Worm (Caenorhabditis elegans): Measurements from ENCODE around the gene pals-38.
A peak's percentile ranks its signal among the peaks of the same experiment; 100 is the strongest.

Gene pals-38

DNA sequence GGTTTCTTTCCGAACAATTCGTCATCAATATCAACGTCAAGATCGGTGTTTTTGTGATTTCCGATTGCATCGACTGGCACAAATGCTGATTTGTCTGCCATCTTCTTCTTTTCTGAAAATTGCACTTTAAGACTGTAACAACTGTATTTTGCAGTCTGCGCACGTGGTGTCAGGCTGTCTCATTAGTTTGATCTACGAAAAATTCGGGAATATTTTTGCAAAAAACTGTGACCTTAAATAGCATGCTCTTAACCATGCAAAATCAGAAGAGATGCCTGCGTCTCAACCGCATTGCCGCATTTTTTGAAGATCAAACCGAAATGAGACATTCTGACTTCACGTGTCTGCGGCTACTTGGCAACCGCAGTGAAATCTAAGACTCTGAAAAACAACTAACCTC, 45.4 kb downstream of the pals-38 start, which contains the start of gene K01D12.7:
K01D12.7 (minus strand) TSS at position 101 of the 400 bp plus-strand sequence.
- TF ChIP-seq ceh-16 (tag; optimal IDR thresholded peaks at IDR 0.05) (no peak), nhr-12 (tag; optimal IDR thresholded peaks at IDR 0.05) (no peak), peb-1 (tag; optimal IDR thresholded peaks at IDR 0.05) (no peak), mab-5 (tag; optimal IDR thresholded peaks at IDR 0.05) (no peak), fos-1 (tag; optimal IDR thresholded peaks at IDR 0.05) (no peak), Y55F3AM.14 (GFP tag; optimal IDR thresholded peaks at IDR 0.05) (no peak), elt-3 (tag; optimal IDR thresholded peaks at IDR 0.05) (no peak), unc-55 (GFP tag; optimal IDR thresholded peaks at IDR 0.05) (no peak), nhr-237 (tag; optimal IDR thresholded peaks at IDR 0.05) (no peak), lin-39 (tag; optimal IDR thresholded peaks at IDR 0.05) (no peak), gmeb-1 (tag; optimal IDR thresholded peaks at IDR 0.05) (no peak)

DNA sequence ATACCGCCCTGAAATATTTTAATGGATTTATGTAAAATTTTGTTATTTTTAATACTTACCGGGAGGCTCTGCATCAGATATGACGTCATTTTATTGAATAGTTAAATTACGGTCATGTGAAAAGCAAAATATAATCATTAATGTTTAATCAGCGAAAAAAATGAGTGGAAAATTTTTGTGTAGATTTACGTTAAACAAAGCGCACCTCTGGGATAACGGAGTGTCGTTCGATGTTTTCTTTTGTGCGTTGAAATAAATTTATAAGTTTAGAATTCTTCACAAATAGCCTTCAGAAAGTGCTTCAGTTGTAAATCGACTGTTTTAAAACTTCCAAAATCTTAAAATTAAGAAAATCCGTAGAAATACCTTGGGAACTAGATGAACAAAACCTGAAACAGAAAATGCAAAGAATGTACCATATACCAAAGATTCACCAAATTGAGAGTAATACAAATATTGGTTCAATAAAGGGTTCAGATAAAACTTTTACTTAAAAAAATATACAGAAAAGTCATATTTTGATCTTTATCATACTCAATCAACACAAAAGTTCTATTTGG, 46.0 kb downstream of the pals-38 start, which contains the start of the genes K01D12.20 and miga-1:
K01D12.20 (minus strand) TSS at position 138 of the 560 bp plus-strand sequence.
miga-1 (minus strand) TSS at position 183 of the 560 bp plus-strand sequence.
- TF ChIP-seq dmd-4 (tag; optimal IDR thresholded peaks at IDR 0.05): no peak
- peak; percentile 89 for TF ChIP-seq R02D3.7 (tag; optimal IDR thresholded peaks at IDR 0.05)
- no peak for TF ChIP-seq nhr-25 (tag; optimal IDR thresholded peaks at IDR 0.05)
- TF ChIP-seq sma-3 (GFP tag; optimal IDR thresholded peaks at IDR 0.05): no peak
- TF ChIP-seq F13H6.1 (tag; optimal IDR thresholded peaks at IDR 0.05): no peak
- no peak for TF ChIP-seq ceh-16 (tag; optimal IDR thresholded peaks at IDR 0.05)
- TF ChIP-seq ama-1 (optimal IDR thresholded peaks at IDR 0.05): no peak
- no peak for TF ChIP-seq unc-39 (tag; optimal IDR thresholded peaks at IDR 0.05)
- TF ChIP-seq C34F6.9 (tag; optimal IDR thresholded peaks at IDR 0.05): peak; percentile 57
- TF ChIP-seq skn-1 (tag; optimal IDR thresholded peaks at IDR 0.05): no peak
- peak; percentile 54 for TF ChIP-seq unc-55 (GFP tag; optimal IDR thresholded peaks at IDR 0.05)
- TF ChIP-seq fos-1 (tag; optimal IDR thresholded peaks at IDR 0.05): no peak
- TF ChIP-seq mdl-1 (tag; optimal IDR thresholded peaks at IDR 0.05): no peak
- peak; percentile 9 for TF ChIP-seq crh-2 (tag; optimal IDR thresholded peaks at IDR 0.05)
- TF ChIP-seq lsy-2 (tag; optimal IDR thresholded peaks at IDR 0.05): peak in 1 of 2 experiments; percentile 65
- TF ChIP-seq lin-13 (GFP tag; optimal IDR thresholded peaks at IDR 0.05): no peak
- TF ChIP-seq nhr-129 (tag; optimal IDR thresholded peaks at IDR 0.05): peak; percentile 13
- peak; percentile 61 for TF ChIP-seq sma-9 (GFP tag; optimal IDR thresholded peaks at IDR 0.05)
- no peak for TF ChIP-seq sma-9 (tag; optimal IDR thresholded peaks at IDR 0.05)
- TF ChIP-seq sem-4 (tag; optimal IDR thresholded peaks at IDR 0.05): peak; percentile 12

DNA sequence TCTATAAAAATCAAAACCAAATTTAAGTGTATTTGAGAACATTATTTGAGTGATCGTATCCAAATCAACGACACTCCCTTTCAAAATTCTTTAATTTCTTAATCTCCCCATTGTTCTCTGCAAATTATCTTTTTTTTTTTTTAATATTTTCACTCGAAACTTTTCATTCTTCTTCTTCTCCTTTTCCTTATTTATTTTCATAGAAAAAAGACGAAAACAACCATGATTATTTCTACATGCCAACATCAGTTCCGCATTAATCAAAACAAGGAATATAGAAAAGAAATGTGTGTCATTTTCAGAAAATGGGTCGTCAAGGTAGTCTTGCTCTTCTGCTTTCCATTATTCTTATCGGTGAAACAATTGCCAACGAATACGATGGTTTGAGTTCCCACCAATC, 49.2 kb downstream of the pals-38 start, which contains the start of gene K01D12.5:
K01D12.5 (plus strand) TSS at position 301 of the 400 bp plus-strand sequence.
- TF ChIP-seq aly-2 (tag; optimal IDR thresholded peaks at IDR 0.05): no peak
- no peak for TF ChIP-seq peb-1 (tag; optimal IDR thresholded peaks at IDR 0.05)
- no peak for TF ChIP-seq mbf-1 (tag; optimal IDR thresholded peaks at IDR 0.05)
- TF ChIP-seq gmeb-1 (tag; optimal IDR thresholded peaks at IDR 0.05): no peak
- no peak for TF ChIP-seq nhr-11 (tag; optimal IDR thresholded peaks at IDR 0.05)
- TF ChIP-seq skn-1 (tag; optimal IDR thresholded peaks at IDR 0.05): no peak
- TF ChIP-seq nhr-21 (tag; optimal IDR thresholded peaks at IDR 0.05): no peak

DNA sequence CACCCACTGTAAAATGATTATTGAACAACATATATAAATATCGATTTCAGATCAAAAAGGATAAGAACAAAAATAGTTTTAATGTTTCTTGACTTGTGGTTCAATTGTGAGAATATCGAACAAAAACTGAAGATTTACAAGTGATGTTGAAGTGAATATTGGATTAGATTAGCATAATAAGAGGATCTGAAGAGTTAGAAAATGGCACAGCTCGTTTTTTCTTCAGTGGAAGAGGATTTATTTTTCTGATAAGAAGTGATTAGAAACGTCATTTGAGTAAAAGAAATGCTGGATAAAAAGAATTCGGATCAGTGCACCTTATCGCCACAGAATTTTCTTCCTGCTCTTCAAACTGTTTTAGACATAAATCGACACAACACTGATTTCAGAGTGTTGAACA, 51.1 kb downstream of the pals-38 start, which contains the start of gene twk-14:
twk-14 (minus strand) TSS at position 8 of the 400 bp plus-strand sequence.
- no peak for TF ChIP-seq ceh-16 (tag; optimal IDR thresholded peaks at IDR 0.05)
- TF ChIP-seq skn-1 (tag; optimal IDR thresholded peaks at IDR 0.05): no peak
- TF ChIP-seq aly-2 (tag; optimal IDR thresholded peaks at IDR 0.05): no peak
- no peak for TF ChIP-seq nhr-12 (tag; optimal IDR thresholded peaks at IDR 0.05)
- no peak for TF ChIP-seq sma-9 (GFP tag; optimal IDR thresholded peaks at IDR 0.05)
- no peak for TF ChIP-seq sma-9 (tag; optimal IDR thresholded peaks at IDR 0.05)
- TF ChIP-seq nhr-237 (tag; optimal IDR thresholded peaks at IDR 0.05): no peak
- no peak for TF ChIP-seq sem-4 (tag; optimal IDR thresholded peaks at IDR 0.05)
- TF ChIP-seq unc-62 (GFP tag; optimal IDR thresholded peaks at IDR 0.05): no peak
- TF ChIP-seq fos-1 (tag; optimal IDR thresholded peaks at IDR 0.05): no peak
- no peak for TF ChIP-seq ama-1 (optimal IDR thresholded peaks at IDR 0.05)
- no peak for TF ChIP-seq zag-1 (tag; optimal IDR thresholded peaks at IDR 0.05)
- TF ChIP-seq ztf-1 (GFP tag; conservative IDR thresholded peaks at IDR 0.05): no peak
- TF ChIP-seq nhr-11 (tag; optimal IDR thresholded peaks at IDR 0.05): no peak
- no peak for TF ChIP-seq peb-1 (tag; optimal IDR thresholded peaks at IDR 0.05)
- TF ChIP-seq ceh-82 (tag; optimal IDR thresholded peaks at IDR 0.05): no peak
- no peak for TF ChIP-seq lsy-2 (tag; optimal IDR thresholded peaks at IDR 0.05)
- TF ChIP-seq dmd-4 (tag; optimal IDR thresholded peaks at IDR 0.05): no peak

All from whole organism, L2 larva.